Worm (Caenorhabditis elegans) whole organism, mixed stage, embryonic: Measurements from ENCODE around the gene acs-20.

ENCODE experiments used
- ceh-39 ChIP-seq: fragments of 150-350 bp; optimal IDR thresholded peaks from 2 replicates; lab custom pipeline; 2014; ENCODE audit warnings: missing biosample characterization, missing genetic modification characterization
- ces-1 ChIP-seq: fragments of 150-350 bp; optimal IDR thresholded peaks from 2 replicates; lab custom pipeline; 2014; ENCODE audit warnings: missing biosample characterization, missing genetic modification reagents, missing genetic modification characterization
- mep-1 ChIP-seq: fragments of 150-350 bp; optimal IDR thresholded peaks from 2 replicates; lab custom pipeline; 2017; ENCODE audit warnings: missing biosample characterization, missing genetic modification reagents, missing genetic modification characterization, inconsistent platforms
- mls-2 ChIP-seq: sonication (generic microtip); optimal IDR thresholded peaks from 2 replicates; lab custom pipeline; 2016; ENCODE audit warnings: mild to moderate bottlenecking, missing genetic modification characterization, moderate library complexity, missing compliant biosample characterization
- nhr-28 ChIP-seq: fragments of 150-350 bp; optimal IDR thresholded peaks from 2 replicates; lab custom pipeline; 2014; ENCODE audit warnings: missing biosample characterization, missing genetic modification characterization
- sem-2 ChIP-seq: fragments of 200-800 bp; sonication (Bioruptor generic); optimal IDR thresholded peaks from 2 replicates; lab custom pipeline; 2018; ENCODE audit warnings: mild to moderate bottlenecking, missing genetic modification characterization, missing compliant biosample characterization
- snpc-4 ChIP-seq: fragments of 150-350 bp; optimal IDR thresholded peaks from 2 replicates; lab custom pipeline; 2014; ENCODE audit warnings: missing biosample characterization, missing genetic modification characterization
- unc-62 ChIP-seq: fragments of 150-350 bp; optimal IDR thresholded peaks from 2 replicates; lab custom pipeline; 2014; ENCODE audit warnings: missing biosample characterization, missing genetic modification reagents, missing genetic modification characterization

DNA sequence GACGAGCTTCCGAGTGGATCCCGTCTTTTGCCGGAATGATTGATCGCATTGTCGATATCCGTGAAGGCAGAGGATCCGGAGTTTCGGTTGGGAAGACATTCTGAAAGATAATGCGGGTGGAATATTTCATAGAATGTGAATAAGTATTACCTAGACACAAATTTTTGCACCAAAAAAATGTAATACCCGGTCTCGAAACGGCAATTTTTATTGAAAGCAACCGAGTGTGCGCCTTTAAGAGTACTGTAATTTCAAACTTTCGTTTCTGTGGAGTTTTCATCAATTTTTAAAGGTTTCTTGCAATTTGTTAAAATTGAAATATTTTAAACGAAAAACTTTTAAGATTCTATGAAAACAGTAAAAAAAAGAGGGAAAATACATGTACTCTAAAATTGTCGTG is 45.4 kb upstream of the acs-20 start, which contains the start of gene C25G4.2:
- TF ChIP-seq mep-1: no peak
- no peak for TF ChIP-seq ceh-39 (tag; lab: Kevin White, UChicago)
- no peak for TF ChIP-seq unc-62 (GFP tag; lab: Kevin White, UChicago)
- no peak for TF ChIP-seq snpc-4 (tag; lab: Kevin White, UChicago)
- TF ChIP-seq sem-2 (GFP tag; lab: Kevin White, UChicago): no peak
- no peak for TF ChIP-seq nhr-28 (tag; lab: Kevin White, UChicago)
- TF ChIP-seq ces-1 (GFP tag; lab: Kevin White, UChicago): no peak
- TF ChIP-seq mls-2: no peak
